Fruit fly (Drosophila melanogaster) whole organism, embryonic: ENCODE data around the gene mol.

ENCODE experiments used
- Atf3 ChIP-seq: fragments of 200-800 bp; sonication (Bioruptor generic); optimal IDR thresholded peaks from 3 replicates; lab custom pipeline; 2016; ENCODE audit warnings: missing biosample characterization, missing genetic modification characterization
- BtbVII ChIP-seq: fragments of 200-800 bp; sonication (Bioruptor generic); optimal IDR thresholded peaks from 3 replicates; lab custom pipeline; 2017; ENCODE audit warnings: missing biosample characterization, mild to moderate bottlenecking, missing genetic modification characterization
- CG10209 ChIP-seq: fragments of 200-800 bp; sonication (Bioruptor generic); optimal IDR thresholded peaks from 3 replicates; lab custom pipeline; 2017; ENCODE audit warnings: missing biosample characterization, mild to moderate bottlenecking, missing genetic modification characterization, missing genetic modification reagents
- CG11504 ChIP-seq: fragments of 200-800 bp; sonication (Bioruptor generic); optimal IDR thresholded peaks from 3 replicates; lab custom pipeline; 2019; ENCODE audit warnings: missing biosample characterization, mild to moderate bottlenecking, missing genetic modification characterization, moderate library complexity
- CG12071 ChIP-seq: fragments of 200-800 bp; sonication (Bioruptor generic); optimal IDR thresholded peaks from 3 replicates; lab custom pipeline; 2018; ENCODE audit warnings: missing biosample characterization, mild to moderate bottlenecking, missing genetic modification characterization
- CG12659 ChIP-seq: fragments of 200-800 bp; sonication (Bioruptor generic); optimal IDR thresholded peaks from 3 replicates; lab custom pipeline; 2017; ENCODE audit warnings: mild to moderate bottlenecking, missing biosample characterization, missing genetic modification reagents, missing genetic modification characterization
- CG13894 ChIP-seq: fragments of 200-800 bp; sonication (Bioruptor generic); optimal IDR thresholded peaks from 3 replicates; lab custom pipeline; 2018; ENCODE audit warnings: missing biosample characterization, mild to moderate bottlenecking, missing genetic modification characterization, moderate library complexity
- CG14441 ChIP-seq: fragments of 200-800 bp; sonication (Bioruptor generic); IDR thresholded peaks from 2 replicates; pipeline ENCODE4 v1.3.6; 2022; ENCODE audit warnings: missing biosample characterization, missing genetic modification characterization
- CG1603 ChIP-seq: fragments of 200-800 bp; sonication (Bioruptor generic); optimal IDR thresholded peaks from 2 replicates; lab custom pipeline; 2019; ENCODE audit warnings: missing biosample characterization, mild to moderate bottlenecking, missing genetic modification characterization, moderate library complexity
- CG1647 ChIP-seq: fragments of 200-800 bp; sonication (Bioruptor generic); optimal IDR thresholded peaks from 3 replicates; lab custom pipeline; 2016; ENCODE audit warnings: missing biosample characterization, missing genetic modification characterization
- CG17568 ChIP-seq: fragments of 200-800 bp; sonication (Bioruptor generic); optimal IDR thresholded peaks from 2 replicates; lab custom pipeline; 2018; ENCODE audit warnings: missing biosample characterization, mild to moderate bottlenecking, missing genetic modification characterization, moderate library complexity
- CG1832 ChIP-seq: fragments of 200-800 bp; sonication (Bioruptor generic); optimal IDR thresholded peaks from 2 replicates; lab custom pipeline; 2017; ENCODE audit warnings: missing biosample characterization, mild to moderate bottlenecking, missing genetic modification characterization, inconsistent platforms
- CG30403 ChIP-seq: fragments of 200-800 bp; sonication (Bioruptor generic); optimal IDR thresholded peaks from 3 replicates; lab custom pipeline; 2016; ENCODE audit warnings: missing biosample characterization, missing genetic modification characterization
- CG33557 ChIP-seq: fragments of 200-800 bp; sonication (Bioruptor generic); optimal IDR thresholded peaks from 2 replicates; lab custom pipeline; 2019; ENCODE audit warnings: missing biosample characterization, mild to moderate bottlenecking, missing genetic modification characterization, moderate library complexity
- CG3726 ChIP-seq: fragments of 200-800 bp; sonication (Bioruptor generic); IDR thresholded peaks from 3 replicates; pipeline ENCODE4, ENCODE4 v1.3.6; 2022; ENCODE audit warnings: missing biosample characterization, missing genetic modification characterization
- CG4328 ChIP-seq: fragments of 200-800 bp; sonication (Bioruptor generic); optimal IDR thresholded peaks from 3 replicates; lab custom pipeline; 2017; ENCODE audit warnings: missing biosample characterization, missing genetic modification reagents, missing genetic modification characterization
- CG4854 ChIP-seq: fragments of 200-800 bp; sonication (Bioruptor generic); optimal IDR thresholded peaks from 2 replicates; lab custom pipeline; 2016; ENCODE audit warnings: missing biosample characterization, missing genetic modification characterization, inconsistent platforms
- CG5245 ChIP-seq: fragments of 200-800 bp; sonication (Bioruptor generic); optimal IDR thresholded peaks from 3 replicates; lab custom pipeline; 2016; ENCODE audit warnings: missing biosample characterization, missing genetic modification characterization
- CG7745 ChIP-seq: fragments of 200-800 bp; sonication (Bioruptor generic); optimal IDR thresholded peaks from 2 replicates; lab custom pipeline; 2018; ENCODE audit warnings: missing biosample characterization, mild to moderate bottlenecking, missing genetic modification characterization, moderate library complexity
- CG9215 ChIP-seq: fragments of 200-800 bp; sonication (Bioruptor generic); IDR thresholded peaks from 2 replicates; pipeline ENCODE4 v1.3.6; 2022; ENCODE audit warnings: missing biosample characterization, missing genetic modification characterization
- Dip2 ChIP-seq: fragments of 200-800 bp; sonication (Bioruptor generic); IDR thresholded peaks from 2 replicates; pipeline ENCODE4 v1.3.6; 2022; ENCODE audit warnings: missing biosample characterization, missing genetic modification characterization
- Doc2 ChIP-seq: fragments of 200-800 bp; sonication (Bioruptor generic); IDR thresholded peaks from 2 replicates; pipeline ENCODE4 v1.3.6; 2022; ENCODE audit warnings: missing biosample characterization, missing genetic modification characterization
- Fer1 ChIP-seq: fragments of 200-800 bp; sonication (Bioruptor generic); optimal IDR thresholded peaks from 2 replicates; lab custom pipeline; 2017; ENCODE audit warnings: missing biosample characterization, mild to moderate bottlenecking, missing genetic modification characterization
- Fer2 ChIP-seq: fragments of 200-800 bp; sonication (Bioruptor generic); optimal IDR thresholded peaks from 2 replicates; lab custom pipeline; 2018; ENCODE audit warnings: missing biosample characterization, mild to moderate bottlenecking, missing genetic modification characterization, moderate library complexity
- HLH54F ChIP-seq: fragments of 200-800 bp; sonication (Bioruptor generic); optimal IDR thresholded peaks from 3 replicates; lab custom pipeline; 2016; ENCODE audit warnings: missing biosample characterization, missing genetic modification characterization
- HLHmδ ChIP-seq: fragments of 200-800 bp; sonication (Bioruptor generic); optimal IDR thresholded peaks from 2 replicates; lab custom pipeline; 2018; ENCODE audit warnings: missing biosample characterization, mild to moderate bottlenecking, missing genetic modification characterization, moderate library complexity
- Lhr ChIP-seq: fragments of 200-800 bp; sonication (Bioruptor generic); optimal IDR thresholded peaks from 3 replicates; lab custom pipeline; 2017; ENCODE audit warnings: mild to moderate bottlenecking, missing biosample characterization, missing genetic modification reagents, missing genetic modification characterization
- Pdp1 ChIP-seq, 2 experiments: fragments of 200-800 bp; sonication (Bioruptor generic); optimal IDR thresholded peaks; 3 replicates each; lab custom pipeline; 2016; ENCODE audit warnings: missing biosample characterization in 2 of 2, missing genetic modification characterization in 2 of 2, mild to moderate bottlenecking in 1 of 2, moderate library complexity in 1 of 2
- Sox102F ChIP-seq: fragments of 200-800 bp; sonication (Bioruptor generic); optimal IDR thresholded peaks from 2 replicates; lab custom pipeline; 2018; ENCODE audit warnings: missing biosample characterization, mild to moderate bottlenecking, missing genetic modification characterization, moderate library complexity
- chm ChIP-seq: fragments of 200-800 bp; sonication (Bioruptor generic); IDR thresholded peaks from 2 replicates; pipeline ENCODE4 v1.3.6; 2022; ENCODE audit warnings: missing biosample characterization, missing genetic modification characterization
- croc ChIP-seq: fragments of 200-800 bp; sonication (Bioruptor generic); conservative IDR thresholded peaks from 3 replicates; pipeline ENCODE4 v1.3.6; 2022; ENCODE audit warnings: missing biosample characterization, missing genetic modification characterization
- crol ChIP-seq: fragments of 200-800 bp; sonication (Bioruptor generic); IDR thresholded peaks from 2 replicates; pipeline ENCODE4 v1.3.6; 2022; ENCODE audit warnings: missing biosample characterization, missing genetic modification characterization
- cwo ChIP-seq: fragments of 200-800 bp; sonication (Bioruptor generic); optimal IDR thresholded peaks from 3 replicates; lab custom pipeline; 2017; ENCODE audit warnings: missing biosample characterization, missing genetic modification characterization, mild to moderate bottlenecking, moderate library complexity, missing genetic modification reagents
- danr ChIP-seq: fragments of 200-800 bp; sonication (Bioruptor generic); IDR thresholded peaks from 2 replicates; pipeline ENCODE4 v1.3.6; 2022; ENCODE audit warnings: missing biosample characterization, missing genetic modification characterization
- dimm ChIP-seq: fragments of 200-800 bp; sonication (Bioruptor generic); IDR thresholded peaks from 2 replicates; pipeline ENCODE4 v1.3.6; 2022; ENCODE audit warnings: missing biosample characterization, missing genetic modification characterization
- disco-r ChIP-seq: fragments of 200-800 bp; sonication (Bioruptor generic); optimal IDR thresholded peaks from 2 replicates; lab custom pipeline; 2016; ENCODE audit warnings: missing biosample characterization, missing genetic modification characterization
- dmrt11E ChIP-seq: fragments of 200-800 bp; sonication (Bioruptor generic); optimal IDR thresholded peaks from 3 replicates; lab custom pipeline; 2018; ENCODE audit warnings: missing biosample characterization, mild to moderate bottlenecking, missing genetic modification characterization, moderate library complexity
- esg ChIP-seq: fragments of 200-800 bp; sonication (Bioruptor generic); conservative IDR thresholded peaks from 2 replicates; pipeline ENCODE4 v1.3.6; 2022; ENCODE audit warnings: missing biosample characterization, missing genetic modification characterization
- ftz-f1 ChIP-seq: fragments of 200-800 bp; sonication (Bioruptor generic); optimal IDR thresholded peaks from 2 replicates; lab custom pipeline; 2016; ENCODE audit warnings: missing biosample characterization, missing genetic modification characterization
- gem ChIP-seq: fragments of 200-800 bp; sonication (Bioruptor generic); optimal IDR thresholded peaks from 2 replicates; lab custom pipeline; 2019; ENCODE audit warnings: missing biosample characterization, mild to moderate bottlenecking, missing genetic modification characterization, moderate library complexity
- gsb-n ChIP-seq: fragments of 200-800 bp; sonication (Bioruptor generic); optimal IDR thresholded peaks from 3 replicates; lab custom pipeline; 2018; ENCODE audit warnings: missing biosample characterization, mild to moderate bottlenecking, missing genetic modification characterization
- lilli ChIP-seq: fragments of 200-800 bp; sonication (Bioruptor generic); optimal IDR thresholded peaks from 3 replicates; lab custom pipeline; 2016; ENCODE audit warnings: missing biosample characterization, missing genetic modification characterization
- mld ChIP-seq: fragments of 200-800 bp; sonication (Bioruptor generic); IDR thresholded peaks from 3 replicates; pipeline ENCODE4 v1.3.6; 2022; ENCODE audit warnings: missing biosample characterization, missing genetic modification characterization; ENCODE audit not compliant: partially characterized antibody
- run ChIP-seq: fragments of 200-800 bp; sonication (Bioruptor generic); optimal IDR thresholded peaks from 3 replicates; lab custom pipeline; 2018; ENCODE audit warnings: missing biosample characterization, mild to moderate bottlenecking, missing genetic modification characterization
- slbo ChIP-seq: fragments of 200-800 bp; sonication (Bioruptor generic); IDR thresholded peaks from 2 replicates; pipeline ENCODE4 v1.3.6; 2022; ENCODE audit warnings: missing biosample characterization, missing genetic modification characterization
- sr ChIP-seq: fragments of 200-800 bp; sonication (Bioruptor generic); IDR thresholded peaks from 3 replicates; pipeline ENCODE4 v1.3.6; 2022; ENCODE audit warnings: missing biosample characterization, missing genetic modification characterization
- tap ChIP-seq: fragments of 200-800 bp; optimal IDR thresholded peaks from 3 replicates; lab custom pipeline; 2019; ENCODE audit warnings: missing biosample characterization, mild to moderate bottlenecking, missing genetic modification characterization, moderate library complexity
- ttk ChIP-seq: fragments of 200-800 bp; sonication (Bioruptor generic); IDR thresholded peaks from 2 replicates; pipeline ENCODE4 v2.1.2; 2022; ENCODE audit warnings: missing biosample characterization, missing genetic modification characterization

Gene mol

DNA sequence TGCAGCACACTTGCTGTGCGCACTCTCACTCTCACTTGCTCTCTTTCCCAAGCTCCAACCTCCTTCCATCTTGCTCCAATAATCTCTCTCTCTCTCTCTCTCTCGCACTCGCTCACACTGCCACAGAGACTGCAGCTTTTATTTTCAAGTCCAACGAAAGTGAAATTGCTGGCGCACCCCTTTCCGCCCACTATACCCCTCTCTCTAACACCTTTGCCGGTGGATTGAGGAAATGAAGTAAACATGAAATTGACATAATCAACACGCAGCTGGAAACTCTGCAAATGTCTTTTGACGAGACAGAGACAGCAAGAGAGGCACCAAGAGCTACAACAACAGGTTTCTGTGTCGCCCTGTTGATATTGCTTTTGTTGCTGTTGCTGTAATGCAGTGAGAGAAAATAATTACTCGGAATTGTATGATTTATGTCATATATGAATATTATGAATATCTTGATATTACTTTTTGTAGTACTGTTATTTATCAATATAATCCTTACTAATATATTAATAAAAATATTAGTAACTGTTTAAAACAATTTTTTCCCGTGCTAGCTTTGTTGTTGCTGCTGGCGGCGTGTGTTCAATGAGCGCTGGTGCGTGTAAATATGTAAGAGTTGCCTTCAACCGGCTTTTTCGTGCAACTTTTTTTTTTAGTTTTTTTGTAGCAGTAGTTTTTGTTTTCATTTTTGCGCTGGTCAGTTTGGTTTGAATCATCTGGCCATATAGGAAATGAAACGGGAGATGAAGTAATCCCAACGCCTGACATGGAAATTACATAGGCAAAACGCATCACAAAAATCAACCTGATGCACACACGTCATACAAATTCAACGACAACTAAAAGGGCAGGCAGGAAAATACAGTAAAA, 1.5 kb downstream of the mol start (continued):
- TF ChIP-seq disco-r, result no peak
- peak; percentile 90 for TF ChIP-seq dmrt11E (tag; lab: Kevin White, UChicago)
- peak; percentile 94 for TF ChIP-seq gsb-n (tag; lab: Kevin White, UChicago)
- TF ChIP-seq HLH54F (GFP tag; lab: Kevin White, UChicago), result no peak
- TF ChIP-seq Lhr (GFP tag; lab: Kevin White, UChicago), result peak; percentile 59
- TF ChIP-seq Doc2 (GFP tag; lab: Robert Waterston, UW), result no peak
- TF ChIP-seq gem (tag; lab: Kevin White, UChicago), result peak; percentile 97
- peak; percentile 84; the same call in 1 of the 2 replicates for TF ChIP-seq danr
- peak; percentile 51 for TF ChIP-seq Fer2 (tag; lab: Kevin White, UChicago)
- peak; percentile 76 for TF ChIP-seq CG17568
- peak; percentile 61 for TF ChIP-seq CG4854
- peak; percentile 95 for TF ChIP-seq ttk (GFP tag; lab: Robert Waterston, UW)
- TF ChIP-seq CG3726, result peak; percentile 89
- TF ChIP-seq CG14441 (GFP tag; lab: Robert Waterston, UW), result peak; percentile 92
- TF ChIP-seq CG1603 (tag; lab: Kevin White, UChicago), result peak; percentile 69
- peak; percentile 81 for TF ChIP-seq CG5245
- TF ChIP-seq Dip2, result no peak
- TF ChIP-seq chm (GFP tag; lab: Robert Waterston, UW), result peak; percentile 75
- peak; percentile 59 for TF ChIP-seq CG12071 (GFP tag; lab: Kevin White, UChicago)
- peak; percentile 93 for TF ChIP-seq HLHmδ
- peak; percentile 39 for TF ChIP-seq CG13894 (tag; lab: Kevin White, UChicago)
- TF ChIP-seq Fer1 (GFP tag; lab: Kevin White, UChicago), result peak; percentile 88
- peak; percentile 76 for TF ChIP-seq CG7745
- TF ChIP-seq Pdp1 (GFP tag; optimal IDR thresholded peaks at IDR 0.05; lab: Kevin White, UChicago), result peak; percentile 17 to 81
- TF ChIP-seq CG9215 (GFP tag; lab: Robert Waterston, UW), result peak; percentile 84
- TF ChIP-seq ftz-f1 (GFP tag; lab: Kevin White, UChicago), result no peak
- TF ChIP-seq CG10209, result peak; percentile 90
- TF ChIP-seq run (tag; lab: Kevin White, UChicago), result peak; percentile 90
- peak; percentile 69 for TF ChIP-seq CG1647 (GFP tag; lab: Kevin White, UChicago)
- TF ChIP-seq BtbVII (GFP tag; lab: Kevin White, UChicago), result peak; percentile 74
- no peak for TF ChIP-seq mld
- peak; percentile 48; the same call in 1 of the 3 replicates for TF ChIP-seq sr
- peak; percentile 63 for TF ChIP-seq Atf3
- peak; percentile 95 for TF ChIP-seq CG11504 (tag; lab: Kevin White, UChicago)
- TF ChIP-seq crol, result peak; percentile 78
- peak; percentile 75 for TF ChIP-seq lilli (GFP tag; lab: Kevin White, UChicago)
- peak; percentile 94 for TF ChIP-seq CG33557 (GFP tag; lab: Kevin White, UChicago)
- peak; percentile 92 for TF ChIP-seq esg (GFP tag; lab: Robert Waterston, UW)
- TF ChIP-seq slbo (GFP tag; lab: Robert Waterston, UW), result peak; percentile 89
- TF ChIP-seq CG12659 (GFP tag; lab: Kevin White, UChicago), result peak; percentile 91
- TF ChIP-seq CG1832 (GFP tag; lab: Kevin White, UChicago), result peak; percentile 75
- TF ChIP-seq croc (GFP tag; lab: Robert Waterston, UW), result peak; percentile 94
- TF ChIP-seq Sox102F (GFP tag; lab: Kevin White, UChicago), result peak; percentile 98
- peak; percentile 91 for TF ChIP-seq CG30403 (GFP tag; lab: Kevin White, UChicago)
- peak; percentile 80 for TF ChIP-seq dimm (GFP tag; lab: Robert Waterston, UW)
- peak; percentile 93 for TF ChIP-seq tap (tag; lab: Kevin White, UChicago)
- TF ChIP-seq cwo (GFP tag; lab: Kevin White, UChicago), result peak; percentile 87
- TF ChIP-seq CG4328 (GFP tag; lab: Kevin White, UChicago), result peak; percentile 34
